Worm (Caenorhabditis elegans) whole organism, L2 larva: ENCODE results near the gene clc-12.

Experiments used
- ZK546.5 ChIP-seq: sonication (generic microtip); optimal IDR thresholded peaks from 2 replicates; lab custom pipeline; 2017; ENCODE audit warnings: missing biosample characterization, missing genetic modification characterization
- unc-62 ChIP-seq: fragments of 150-350 bp; optimal IDR thresholded peaks from 2 replicates; lab custom pipeline; 2014; ENCODE audit warnings: missing biosample characterization, missing genetic modification reagents, missing genetic modification characterization

DNA sequence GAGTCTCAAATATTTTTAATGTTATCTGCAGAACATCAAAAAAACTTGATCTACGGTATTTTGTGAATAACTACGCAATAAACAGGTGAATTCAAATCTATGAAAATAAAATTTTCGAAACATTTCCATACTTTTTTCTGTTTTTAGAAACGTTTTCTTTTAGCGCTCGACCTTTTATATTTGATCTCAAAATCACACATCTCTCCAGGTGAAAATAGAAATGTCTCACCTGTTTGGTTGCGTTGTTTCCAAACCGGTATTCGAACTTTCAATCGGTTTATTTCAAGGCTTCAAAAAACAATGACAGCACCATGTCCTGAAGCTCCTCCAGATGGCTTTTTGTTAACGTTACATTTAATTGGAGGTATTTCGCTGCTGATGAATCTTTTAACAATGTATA lies 8.0 kb downstream of the clc-12 start, which contains the start of gene sri-9:
- TF ChIP-seq ZK546.5 (tag; lab: Kevin White, UChicago) = no peak
- TF ChIP-seq unc-62 = no peak
